Worm (Caenorhabditis elegans) whole organism, L2 larva: ENCODE data around the gene Y94H6A.7.

ENCODE experiments used
- C34F6.9 ChIP-seq: fragments of 150-350 bp; optimal IDR thresholded peaks from 2 replicates; lab custom pipeline; 2014; ENCODE audit warnings: missing biosample characterization, missing genetic modification characterization
- F13H6.1 ChIP-seq: sonication (generic microtip); optimal IDR thresholded peaks from 2 replicates; lab custom pipeline; 2016; ENCODE audit warnings: missing genetic modification characterization, missing compliant biosample characterization
- R02D3.7 ChIP-seq: fragments of 150-350 bp; optimal IDR thresholded peaks from 2 replicates; lab custom pipeline; 2014; ENCODE audit warnings: missing biosample characterization, missing genetic modification characterization
- Y55F3AM.14 ChIP-seq: fragments of 200-800 bp; sonication (Bioruptor generic); optimal IDR thresholded peaks from 2 replicates; lab custom pipeline; 2018; ENCODE audit warnings: mild to moderate bottlenecking, missing genetic modification characterization, missing compliant biosample characterization
- ZK546.5 ChIP-seq: sonication (generic microtip); optimal IDR thresholded peaks from 2 replicates; lab custom pipeline; 2017; ENCODE audit warnings: missing biosample characterization, missing genetic modification characterization
- alr-1 ChIP-seq: fragments of 150-350 bp; optimal IDR thresholded peaks from 2 replicates; lab custom pipeline; 2014; ENCODE audit warnings: missing biosample characterization, missing genetic modification characterization
- aly-2 ChIP-seq: fragments of 150-350 bp; optimal IDR thresholded peaks from 2 replicates; lab custom pipeline; 2014; ENCODE audit warnings: missing biosample characterization, missing genetic modification characterization
- ama-1 ChIP-seq: fragments of 150-350 bp; optimal IDR thresholded peaks from 2 replicates; lab custom pipeline; 2018; ENCODE audit warnings: inconsistent platforms
- blmp-1 ChIP-seq: sonication (generic microtip); optimal IDR thresholded peaks from 2 replicates; lab custom pipeline; 2017; ENCODE audit warnings: missing genetic modification characterization, mild to moderate bottlenecking, missing compliant biosample characterization, antibody characterized with exemption, moderate library complexity; ENCODE audit not compliant: insufficient read depth
- ceh-16 ChIP-seq: fragments of 150-350 bp; optimal IDR thresholded peaks from 2 replicates; lab custom pipeline; 2014; ENCODE audit warnings: missing biosample characterization, missing genetic modification characterization
- ceh-82 ChIP-seq: fragments of 150-350 bp; optimal IDR thresholded peaks from 2 replicates; lab custom pipeline; 2014; ENCODE audit warnings: missing biosample characterization, missing genetic modification characterization
- crh-2 ChIP-seq: sonication (generic microtip); optimal IDR thresholded peaks from 2 replicates; lab custom pipeline; 2017; ENCODE audit warnings: missing biosample characterization, missing genetic modification characterization
- dmd-4 ChIP-seq: sonication (generic microtip); optimal IDR thresholded peaks from 2 replicates; lab custom pipeline; 2017; ENCODE audit warnings: missing biosample characterization, missing genetic modification characterization
- egl-27 ChIP-seq: sonication (generic microtip); optimal IDR thresholded peaks from 3 replicates; lab custom pipeline; 2017; ENCODE audit warnings: missing biosample characterization, missing genetic modification reagents, missing genetic modification characterization
- elt-1 ChIP-seq: fragments of 150-350 bp; optimal IDR thresholded peaks from 2 replicates; lab custom pipeline; 2014; ENCODE audit warnings: missing biosample characterization, missing genetic modification characterization
- elt-3 ChIP-seq: sonication (generic microtip); optimal IDR thresholded peaks from 2 replicates; lab custom pipeline; 2017; ENCODE audit warnings: missing biosample characterization, missing genetic modification characterization
- fos-1 ChIP-seq: fragments of 150-350 bp; optimal IDR thresholded peaks from 2 replicates; lab custom pipeline; 2014; ENCODE audit warnings: missing biosample characterization, missing genetic modification characterization
- gmeb-1 ChIP-seq: fragments of 150-350 bp; optimal IDR thresholded peaks from 2 replicates; lab custom pipeline; 2014; ENCODE audit warnings: missing biosample characterization, missing genetic modification characterization
- lin-11 ChIP-seq: fragments of 150-350 bp; sonication (generic microtip); optimal IDR thresholded peaks from 2 replicates; lab custom pipeline; 2014; ENCODE audit warnings: missing biosample characterization, missing genetic modification characterization, inconsistent platforms, mixed read lengths
- lin-13 ChIP-seq: fragments of 150-350 bp; optimal IDR thresholded peaks from 2 replicates; lab custom pipeline; 2014; ENCODE audit warnings: missing biosample characterization, missing genetic modification reagents, missing genetic modification characterization
- lin-39 ChIP-seq: fragments of 150-350 bp; optimal IDR thresholded peaks from 2 replicates; lab custom pipeline; 2014; ENCODE audit warnings: missing biosample characterization, missing genetic modification reagents, missing genetic modification characterization
- lsy-2 ChIP-seq, 2 experiments: fragments of 150-350 bp in 1 of 2; sonication (generic microtip) in 1 of 2; optimal IDR thresholded peaks; 2 replicates each; lab custom pipeline; 2014 to 2017; ENCODE audit warnings: missing biosample characterization in 2 of 2, missing genetic modification characterization in 2 of 2
- mab-5 ChIP-seq: fragments of 150-350 bp; optimal IDR thresholded peaks from 2 replicates; lab custom pipeline; 2014; ENCODE audit warnings: missing biosample characterization, missing genetic modification characterization
- mbf-1 ChIP-seq: sonication (generic microtip); optimal IDR thresholded peaks from 2 replicates; lab custom pipeline; 2017; ENCODE audit warnings: missing biosample characterization, missing genetic modification characterization
- mdl-1 ChIP-seq, 2 experiments: fragments of 150-350 bp in 1 of 2; sonication (generic microtip) in 1 of 2; optimal IDR thresholded peaks; 2 replicates each; lab custom pipeline; 2017; ENCODE audit warnings: missing biosample characterization in 2 of 2, missing genetic modification characterization in 2 of 2
- nhr-10 ChIP-seq: sonication (generic microtip); optimal IDR thresholded peaks from 2 replicates; lab custom pipeline; 2017; ENCODE audit warnings: missing biosample characterization, missing genetic modification characterization
- nhr-11 ChIP-seq: fragments of 150-350 bp; optimal IDR thresholded peaks from 2 replicates; lab custom pipeline; 2014; ENCODE audit warnings: missing biosample characterization, missing genetic modification characterization
- nhr-12 ChIP-seq: fragments of 150-350 bp; optimal IDR thresholded peaks from 2 replicates; lab custom pipeline; 2014; ENCODE audit warnings: missing biosample characterization, missing genetic modification characterization
- nhr-129 ChIP-seq: fragments of 150-350 bp; optimal IDR thresholded peaks from 2 replicates; lab custom pipeline; 2014; ENCODE audit warnings: missing biosample characterization, missing genetic modification characterization
- nhr-21 ChIP-seq: fragments of 150-350 bp; optimal IDR thresholded peaks from 2 replicates; lab custom pipeline; 2014; ENCODE audit warnings: missing biosample characterization, missing genetic modification characterization
- nhr-23 ChIP-seq: fragments of 150-350 bp; optimal IDR thresholded peaks from 2 replicates; lab custom pipeline; 2014; ENCODE audit warnings: missing biosample characterization, missing genetic modification reagents, missing genetic modification characterization
- nhr-237 ChIP-seq: fragments of 150-350 bp; optimal IDR thresholded peaks from 2 replicates; lab custom pipeline; 2014; ENCODE audit warnings: missing biosample characterization, missing genetic modification characterization
- nhr-25 ChIP-seq: fragments of 150-350 bp; sonication (generic microtip); optimal IDR thresholded peaks from 3 replicates; lab custom pipeline; 2014; ENCODE audit warnings: missing biosample characterization, missing genetic modification characterization
- nhr-6 ChIP-seq: fragments of 150-350 bp; optimal IDR thresholded peaks from 2 replicates; lab custom pipeline; 2014; ENCODE audit warnings: missing biosample characterization, missing genetic modification characterization
- nhr-77 ChIP-seq: fragments of 150-350 bp; optimal IDR thresholded peaks from 2 replicates; lab custom pipeline; 2014; ENCODE audit warnings: missing biosample characterization, missing genetic modification characterization
- peb-1 ChIP-seq: fragments of 150-350 bp; optimal IDR thresholded peaks from 2 replicates; lab custom pipeline; 2014; ENCODE audit warnings: missing biosample characterization, missing genetic modification characterization
- sem-4 ChIP-seq: fragments of 150-350 bp; optimal IDR thresholded peaks from 2 replicates; lab custom pipeline; 2014; ENCODE audit warnings: missing biosample characterization, missing genetic modification reagents, missing genetic modification characterization
- skn-1 ChIP-seq: sonication (generic microtip); optimal IDR thresholded peaks from 2 replicates; lab custom pipeline; 2017; ENCODE audit warnings: missing biosample characterization, missing genetic modification characterization
- sma-3 ChIP-seq: sonication (generic microtip); optimal IDR thresholded peaks from 2 replicates; lab custom pipeline; 2016; ENCODE audit warnings: missing genetic modification reagents, missing genetic modification characterization, missing compliant biosample characterization
- sma-9 ChIP-seq, 2 experiments: fragments of 150-350 bp in 1 of 2; sonication (generic microtip) in 1 of 2; optimal IDR thresholded peaks; 2 replicates each; lab custom pipeline; 2014 to 2016; ENCODE audit warnings: missing genetic modification characterization in 2 of 2, mild to moderate bottlenecking in 1 of 2, missing biosample characterization in 1 of 2, missing compliant biosample characterization in 1 of 2, missing genetic modification reagents in 1 of 2, moderate library complexity in 1 of 2
- snpc-4 ChIP-seq: fragments of 150-350 bp; optimal IDR thresholded peaks from 2 replicates; lab custom pipeline; 2014; ENCODE audit warnings: missing biosample characterization, missing genetic modification characterization
- unc-39 ChIP-seq: fragments of 150-350 bp; optimal IDR thresholded peaks from 2 replicates; lab custom pipeline; 2014; ENCODE audit warnings: missing biosample characterization, missing genetic modification characterization
- unc-55 ChIP-seq: fragments of 150-350 bp; sonication (generic microtip); optimal IDR thresholded peaks from 3 replicates; lab custom pipeline; 2014; ENCODE audit warnings: missing biosample characterization, missing genetic modification reagents, missing genetic modification characterization
- unc-62 ChIP-seq: fragments of 150-350 bp; optimal IDR thresholded peaks from 2 replicates; lab custom pipeline; 2014; ENCODE audit warnings: missing biosample characterization, missing genetic modification reagents, missing genetic modification characterization
- zag-1 ChIP-seq: fragments of 150-350 bp; optimal IDR thresholded peaks from 2 replicates; lab custom pipeline; 2014; ENCODE audit warnings: missing biosample characterization, missing genetic modification characterization
- ztf-1 ChIP-seq: fragments of 200-800 bp; sonication (Bioruptor generic); conservative IDR thresholded peaks from 2 replicates; pipeline ENCODE4 v1.3.6; 2022; ENCODE audit warnings: missing genetic modification characterization, missing compliant biosample characterization
- ztf-11 ChIP-seq: sonication (generic microtip); optimal IDR thresholded peaks from 2 replicates; lab custom pipeline; 2017; ENCODE audit warnings: missing biosample characterization, missing genetic modification characterization
- ztf-4 ChIP-seq: fragments of 150-350 bp; optimal IDR thresholded peaks from 2 replicates; lab custom pipeline; 2014; ENCODE audit warnings: missing biosample characterization, missing genetic modification characterization

Y94H6A.7 gene

DNA sequence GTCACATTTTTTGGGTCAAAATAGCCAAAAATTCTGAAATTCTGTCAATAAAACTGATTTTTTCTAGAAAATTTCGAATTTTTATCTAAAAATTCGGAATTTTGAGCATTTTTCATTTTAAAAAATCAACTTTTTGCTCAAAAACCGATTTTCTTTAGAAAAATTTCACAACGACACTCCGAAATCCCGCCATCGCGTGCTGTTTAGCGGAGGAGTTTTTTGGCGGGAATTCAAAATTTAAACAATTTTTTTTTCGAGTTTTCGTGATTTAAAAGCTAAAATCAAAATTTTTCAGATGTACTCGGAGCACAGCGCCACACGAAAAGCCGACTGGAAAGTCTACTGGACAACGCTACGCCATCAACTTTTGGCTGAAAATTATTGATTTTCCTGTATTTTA, 38.7 kb downstream of the Y94H6A.7 start:
- TF ChIP-seq peb-1: no peak
- TF ChIP-seq nhr-6 (tag; lab: Kevin White, UChicago): no peak

DNA sequence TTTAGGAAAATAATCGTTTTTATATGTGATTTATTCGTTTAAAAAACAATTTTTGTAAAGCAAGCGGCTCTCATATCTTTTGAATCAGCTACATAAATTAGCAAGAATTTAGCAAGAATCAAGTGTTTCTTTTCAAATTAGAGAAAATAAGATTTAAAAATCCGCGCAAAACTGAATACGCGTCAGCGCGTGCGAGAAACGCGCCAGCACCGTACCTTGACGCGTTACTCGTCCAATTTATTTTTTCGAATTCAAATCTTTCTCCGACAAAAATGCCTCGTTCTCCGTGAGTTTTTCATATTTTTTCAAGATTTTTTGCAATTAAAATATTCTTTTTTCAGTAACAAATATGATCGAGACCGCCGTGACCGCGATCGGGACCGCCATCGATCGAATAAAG, 40.1 kb downstream of the Y94H6A.7 start, which contains the start of gene Y94H6A.3:
Y94H6A.3 (plus strand) TSS at position 232 of the 400 bp plus-strand sequence.
- TF ChIP-seq C34F6.9 (tag; lab: Kevin White, UChicago) (peak; percentile 92), blmp-1 (peak; percentile 41), R02D3.7 (peak; percentile 60), nhr-23 (tag; lab: Kevin White, UChicago) (no peak), ztf-11 (tag; lab: Kevin White, UChicago) (no peak), gmeb-1 (peak; percentile 99), fos-1 (tag; lab: Kevin White, UChicago) (peak; percentile 49), nhr-6 (tag; lab: Kevin White, UChicago) (peak; percentile 62), ztf-1 (GFP tag; lab: Robert Waterston, UW) (no peak), lin-13 (GFP tag; lab: Kevin White, UChicago) (peak; percentile 94), mdl-1 (tag; optimal IDR thresholded peaks at IDR 0.05; lab: Kevin White, UChicago) (peak in 1 of 2 experiments; percentile 49), elt-1 (tag; lab: Kevin White, UChicago) (no peak), unc-62 (GFP tag; lab: Kevin White, UChicago) (no peak), aly-2 (tag; lab: Kevin White, UChicago) (no peak), dmd-4 (tag; lab: Kevin White, UChicago) (no peak), peb-1 (no peak), lin-11 (tag; lab: Kevin White, UChicago) (peak; percentile 86), sem-4 (tag; lab: Kevin White, UChicago) (peak; percentile 62), mab-5 (peak; percentile 86), F13H6.1 (tag; lab: Kevin White, UChicago) (peak; percentile 75), alr-1 (tag; lab: Kevin White, UChicago) (no peak), ama-1 (peak; percentile 65), nhr-77 (peak; percentile 11), snpc-4 (peak; percentile 70), crh-2 (tag; lab: Kevin White, UChicago) (peak; percentile 90), lsy-2 (tag; optimal IDR thresholded peaks at IDR 0.05; lab: Kevin White, UChicago) (peak; percentile 93 to 95), nhr-21 (tag; lab: Kevin White, UChicago) (peak; percentile 86), ceh-82 (tag; lab: Kevin White, UChicago) (peak; percentile 80), ztf-4 (tag; lab: Kevin White, UChicago) (peak; percentile 55), skn-1 (tag; lab: Kevin White, UChicago) (no peak), nhr-129 (tag; lab: Kevin White, UChicago) (peak; percentile 56), sma-9 (GFP tag; optimal IDR thresholded peaks at IDR 0.05; lab: Kevin White, UChicago) (no peak), sma-9 (tag; optimal IDR thresholded peaks at IDR 0.05; lab: Kevin White, UChicago) (no peak), nhr-11 (tag; lab: Kevin White, UChicago) (no peak), lin-39 (tag; lab: Kevin White, UChicago) (no peak), sma-3 (GFP tag; lab: Kevin White, UChicago) (peak; percentile 76), ceh-16 (tag; lab: Kevin White, UChicago) (no peak), egl-27 (peak; percentile 76), mbf-1 (no peak), zag-1 (peak; percentile 40), nhr-12 (no peak), nhr-25 (tag; lab: Kevin White, UChicago) (peak; percentile 83), unc-55 (GFP tag; lab: Kevin White, UChicago) (peak; percentile 94), unc-39 (no peak), Y55F3AM.14 (GFP tag; lab: Kevin White, UChicago) (no peak), nhr-237 (tag; lab: Kevin White, UChicago) (peak; percentile 30), elt-3 (tag; lab: Kevin White, UChicago) (no peak), nhr-10 (tag; lab: Kevin White, UChicago) (peak; percentile 80), ZK546.5 (tag; lab: Kevin White, UChicago) (peak; percentile 35)
